Worm (Caenorhabditis elegans) whole organism, L4/young adult: ENCODE results near the gene Y54G2A.72.

Source experiments
- W03F9.2 ChIP-seq: fragments of 150-350 bp; optimal IDR thresholded peaks from 2 replicates; lab custom pipeline; 2014; ENCODE audit warnings: missing biosample characterization, missing genetic modification characterization
- dao-5 ChIP-seq: sonication (generic microtip); optimal IDR thresholded peaks from 2 replicates; lab custom pipeline; 2016; ENCODE audit warnings: missing genotype, missing genetic modification characterization, moderate library complexity, missing compliant biosample characterization
- him-1 ChIP-seq: sonication (generic microtip); optimal IDR thresholded peaks from 2 replicates; lab custom pipeline; 2016; ENCODE audit warnings: missing genotype, missing genetic modification reagents, missing genetic modification characterization, missing compliant biosample characterization

Y54G2A.72 gene

ce11 chrIV:2761477-2761876, 16.5 kb upstream of the Y54G2A.72 start:
- TF ChIP-seq W03F9.2 (tag; lab: Kevin White, UChicago) = no peak
- TF ChIP-seq him-1 (tag; lab: Kevin White, UChicago) = no peak
- TF ChIP-seq dao-5 (tag; lab: Kevin White, UChicago) = no peak

- TF ChIP-seq W03F9.2 (tag; lab: Kevin White, UChicago) (no peak), dao-5 (tag; lab: Kevin White, UChicago) (no peak)
Observed at ce11 chrIV:2762380-2762779, 15.6 kb upstream of the Y54G2A.72 start, which contains the start of gene Y54G2A.77. Gene Y54G2A.77 (plus strand): TSS chrIV:2762680.

- TF ChIP-seq W03F9.2 (tag; lab: Kevin White, UChicago) = no peak
- no peak for TF ChIP-seq him-1 (tag; lab: Kevin White, UChicago)
- TF ChIP-seq dao-5 (tag; lab: Kevin White, UChicago) = no peak
Observed at ce11 chrIV:2764160-2764559, 13.8 kb upstream of the Y54G2A.72 start.

ce11 chrIV:2765048-2765708, 12.8 kb upstream of the Y54G2A.72 start:
- no peak for TF ChIP-seq him-1 (tag; lab: Kevin White, UChicago)

ce11 chrIV:2770067-2770466, 7.9 kb upstream of the Y54G2A.72 start:
- TF ChIP-seq W03F9.2 (tag; lab: Kevin White, UChicago) = no peak
- no peak for TF ChIP-seq dao-5 (tag; lab: Kevin White, UChicago)
- no peak for TF ChIP-seq him-1 (tag; lab: Kevin White, UChicago)

- no peak for TF ChIP-seq dao-5 (tag; lab: Kevin White, UChicago)
Observed at ce11 chrIV:2770835-2771234, 7.1 kb upstream of the Y54G2A.72 start.

- no peak for TF ChIP-seq him-1 (tag; lab: Kevin White, UChicago)
- no peak for TF ChIP-seq dao-5 (tag; lab: Kevin White, UChicago)
- no peak for TF ChIP-seq W03F9.2 (tag; lab: Kevin White, UChicago)
Observed at ce11 chrIV:2771692-2772091, 6.2 kb upstream of the Y54G2A.72 start, which contains the start of gene Y54G2A.11. Gene Y54G2A.11 (minus strand): TSS chrIV:2771792.

- TF ChIP-seq W03F9.2 (tag; lab: Kevin White, UChicago) (no peak), dao-5 (tag; lab: Kevin White, UChicago) (no peak), him-1 (tag; lab: Kevin White, UChicago) (no peak)
Observed at ce11 chrIV:2772209-2772851, 5.6 kb upstream of the Y54G2A.72 start.

ce11 chrIV:2773382-2773979, 4.5 kb upstream of the Y54G2A.72 start:
- TF ChIP-seq him-1 (tag; lab: Kevin White, UChicago) = no peak
- TF ChIP-seq W03F9.2 (tag; lab: Kevin White, UChicago) = no peak
- TF ChIP-seq dao-5 (tag; lab: Kevin White, UChicago) = no peak

ce11 chrIV:2774500-2774899, 3.4 kb upstream of the Y54G2A.72 start:
- TF ChIP-seq W03F9.2 (tag; lab: Kevin White, UChicago) (peak; percentile 43), dao-5 (tag; lab: Kevin White, UChicago) (no peak), him-1 (tag; lab: Kevin White, UChicago) (no peak)

ce11 chrIV:2775992-2776630, 1.8 kb upstream of the Y54G2A.72 start:
- TF ChIP-seq dao-5 (tag; lab: Kevin White, UChicago) (no peak), him-1 (tag; lab: Kevin White, UChicago) (no peak), W03F9.2 (tag; lab: Kevin White, UChicago) (no peak)

- TF ChIP-seq W03F9.2 (tag; lab: Kevin White, UChicago) = no peak
- TF ChIP-seq dao-5 (tag; lab: Kevin White, UChicago) = no peak
Observed at ce11 chrIV:2776733-2777132, 1.2 kb upstream of the Y54G2A.72 start.

- no peak for TF ChIP-seq him-1 (tag; lab: Kevin White, UChicago)
- no peak for TF ChIP-seq W03F9.2 (tag; lab: Kevin White, UChicago)
- no peak for TF ChIP-seq dao-5 (tag; lab: Kevin White, UChicago)
Observed at ce11 chrIV:2782793-2783540, 5.0 kb downstream of the Y54G2A.72 start, which contains the start of gene Y54G2A.12. Gene Y54G2A.12 (minus strand): TSS chrIV:2782843.
